Worm (Caenorhabditis elegans) whole organism, L3 larva: ENCODE data around the gene Y76B12C.8.

Experiments used
- R02D3.7 ChIP-seq: fragments of 150-350 bp; optimal IDR thresholded peaks from 2 replicates; lab custom pipeline; 2014; ENCODE audit warnings: missing biosample characterization, missing genetic modification characterization
- ceh-9 ChIP-seq: sonication (generic microtip); optimal IDR thresholded peaks from 2 replicates; lab custom pipeline; 2018; ENCODE audit warnings: missing biosample characterization, missing genetic modification characterization
- daf-12 ChIP-seq: fragments of 150-350 bp; optimal IDR thresholded peaks from 2 replicates; lab custom pipeline; 2014; ENCODE audit warnings: missing biosample characterization, missing genetic modification reagents, missing genetic modification characterization
- elt-3 ChIP-seq, 3 experiments: fragments of 150-350 bp in 1 of 3; sonication (generic microtip) in 2 of 3; optimal IDR thresholded peaks; 2 replicates in 2 of 3; 4 replicates in 1 of 3; lab custom pipeline; 2014 to 2017; ENCODE audit warnings: missing biosample characterization in 3 of 3, missing genetic modification characterization in 3 of 3
- fkh-10 ChIP-seq: sonication (generic microtip); optimal IDR thresholded peaks from 2 replicates; lab custom pipeline; 2017; ENCODE audit warnings: missing biosample characterization, missing genetic modification reagents, missing genetic modification characterization
- fos-1 ChIP-seq: fragments of 150-350 bp; optimal IDR thresholded peaks from 2 replicates; lab custom pipeline; 2014; ENCODE audit warnings: missing biosample characterization, missing genetic modification characterization
- jun-1 ChIP-seq: fragments of 150-350 bp; optimal IDR thresholded peaks from 2 replicates; lab custom pipeline; 2014; ENCODE audit warnings: missing biosample characterization, missing genetic modification reagents, missing genetic modification characterization
- lin-39 ChIP-seq: fragments of 150-350 bp; optimal IDR thresholded peaks from 2 replicates; lab custom pipeline; 2018; ENCODE audit warnings: missing biosample characterization, missing genetic modification reagents, missing genetic modification characterization
- nhr-237 ChIP-seq: fragments of 150-350 bp; optimal IDR thresholded peaks from 2 replicates; lab custom pipeline; 2014; ENCODE audit warnings: missing biosample characterization, missing genetic modification characterization
- nhr-28 ChIP-seq: fragments of 150-350 bp; optimal IDR thresholded peaks from 2 replicates; lab custom pipeline; 2014; ENCODE audit warnings: missing biosample characterization, missing genetic modification characterization
- sea-2 ChIP-seq: fragments of 150-350 bp; sonication (generic microtip); optimal IDR thresholded peaks from 4 replicates; lab custom pipeline; 2014; ENCODE audit warnings: missing biosample characterization, missing genetic modification reagents, missing genetic modification characterization
- snpc-4 ChIP-seq: fragments of 150-350 bp; optimal IDR thresholded peaks from 2 replicates; lab custom pipeline; 2014; ENCODE audit warnings: missing biosample characterization, missing genetic modification characterization

- TF ChIP-seq nhr-28 (tag; lab: Kevin White, UChicago): no peak
- no peak for TF ChIP-seq elt-3 (tag; optimal IDR thresholded peaks at IDR 0.05; lab: Kevin White, UChicago)
- TF ChIP-seq daf-12 (tag; lab: Kevin White, UChicago): no peak
- TF ChIP-seq snpc-4: no peak
- TF ChIP-seq ceh-9 (tag; lab: Kevin White, UChicago): no peak
- no peak for TF ChIP-seq fkh-10 (GFP tag; lab: Kevin White, UChicago)
- TF ChIP-seq nhr-237 (tag; lab: Kevin White, UChicago): no peak
- no peak for TF ChIP-seq sea-2
- TF ChIP-seq jun-1: no peak
- TF ChIP-seq lin-39 (tag; lab: Kevin White, UChicago): peak; percentile 42
- TF ChIP-seq fos-1: no peak
- no peak for TF ChIP-seq R02D3.7
Measured at ce11 chrIV:1980961-1981446, 1.2 kb downstream of the Y76B12C.8 start, which contains the start of gene Y76B12C.6.
